Worm (Caenorhabditis elegans): Measurements from ENCODE around the gene emb-8.

DNA sequence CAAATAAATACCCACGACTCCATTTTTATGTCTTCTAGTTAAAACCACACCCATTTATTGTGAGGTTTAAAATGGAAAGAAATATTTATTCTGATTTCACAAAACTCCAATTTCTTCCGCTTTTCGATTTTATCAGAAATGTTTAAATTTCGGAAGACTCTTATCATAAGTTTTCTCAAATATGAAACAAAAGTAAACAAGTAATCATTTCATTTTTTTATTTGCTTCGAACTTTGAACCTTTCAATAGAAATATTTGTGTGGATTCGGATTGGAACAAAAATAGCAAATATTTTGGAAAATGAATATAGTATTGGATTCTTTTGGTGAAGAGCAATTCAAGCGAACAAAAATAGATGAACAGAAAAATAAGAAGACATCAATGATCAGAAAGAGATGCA, 22.3 kb upstream of the emb-8 start:
- TF ChIP-seq ets-7 (tag; optimal IDR thresholded peaks at IDR 0.05) (no peak), flt-1 (GFP tag; IDR thresholded peaks at IDR 0.05) (no peak), tbx-37 (GFP tag; conservative IDR thresholded peaks at IDR 0.05) (no peak), tbx-11 (GFP tag; IDR thresholded peaks at IDR 0.05) (no peak), ama-1 (optimal IDR thresholded peaks at IDR 0.05) (no peak), B0310.2 (tag; optimal IDR thresholded peaks at IDR 0.05) (no peak), hmg-4 (GFP tag; optimal IDR thresholded peaks at IDR 0.05) (no peak)

Measured in whole organism, early embryonic.